Worm (Caenorhabditis elegans) whole organism, early embryonic: ENCODE results near the gene gei-3.
A peak's percentile ranks its signal among the peaks of the same experiment; 100 is the strongest.

ENCODE experiments used
- B0310.2 ChIP-seq: sonication (generic microtip); optimal IDR thresholded peaks from 2 replicates; lab custom pipeline; 2016; ENCODE audit warnings: mild to moderate bottlenecking, missing genetic modification characterization, missing compliant biosample characterization
- F13C5.2 ChIP-seq: sonication (generic microtip); optimal IDR thresholded peaks from 2 replicates; lab custom pipeline; 2017; ENCODE audit warnings: mild to moderate bottlenecking, missing genetic modification characterization, inconsistent platforms, missing compliant biosample characterization
- aly-1 ChIP-seq: sonication (generic microtip); optimal IDR thresholded peaks from 2 replicates; lab custom pipeline; 2016; ENCODE audit warnings: missing genetic modification characterization, missing compliant biosample characterization
- ama-1 ChIP-seq: fragments of 150-350 bp; optimal IDR thresholded peaks from 2 replicates; lab custom pipeline; 2014
- ceh-13 ChIP-seq: fragments of 200-800 bp; sonication (Bioruptor generic); optimal IDR thresholded peaks from 2 replicates; lab custom pipeline; 2018; ENCODE audit warnings: mild to moderate bottlenecking, missing genetic modification characterization, missing compliant biosample characterization
- ceh-36 ChIP-seq: sonication (generic microtip); optimal IDR thresholded peaks from 2 replicates; lab custom pipeline; 2016; ENCODE audit warnings: missing genetic modification characterization, inconsistent platforms, missing compliant biosample characterization
- ets-7 ChIP-seq: sonication (generic microtip); optimal IDR thresholded peaks from 2 replicates; lab custom pipeline; 2016; ENCODE audit warnings: missing genotype, missing genetic modification characterization, missing compliant biosample characterization
- flt-1 ChIP-seq: fragments of 200-800 bp; sonication (Bioruptor generic); IDR thresholded peaks from 2 replicates; pipeline ENCODE4 v1.3.6; 2022; ENCODE audit warnings: missing genetic modification characterization, missing compliant biosample characterization
- hmbx-1 ChIP-seq: sonication (generic microtip); optimal IDR thresholded peaks from 2 replicates; lab custom pipeline; 2016; ENCODE audit warnings: mild to moderate bottlenecking, missing genetic modification characterization, missing compliant biosample characterization
- hmg-4 ChIP-seq: fragments of 200-800 bp; sonication (Bioruptor generic); optimal IDR thresholded peaks from 2 replicates; lab custom pipeline; 2018; ENCODE audit warnings: mild to moderate bottlenecking, missing genetic modification characterization, missing compliant biosample characterization
- hnd-1 ChIP-seq: sonication (generic microtip); optimal IDR thresholded peaks from 2 replicates; lab custom pipeline; 2016; ENCODE audit warnings: missing genetic modification characterization, missing compliant biosample characterization
- pes-1 ChIP-seq: fragments of 200-800 bp; sonication (Bioruptor generic); IDR thresholded peaks from 2 replicates; pipeline ENCODE4 v1.3.6; 2022; ENCODE audit warnings: missing genetic modification reagents, missing genetic modification characterization, missing compliant biosample characterization
- scrt-1 ChIP-seq: fragments of 200-800 bp; sonication (Bioruptor generic); IDR thresholded peaks from 2 replicates; pipeline ENCODE4 v1.3.6; 2022; ENCODE audit warnings: missing genetic modification characterization, missing compliant biosample characterization
- sea-1 ChIP-seq: fragments of 200-800 bp; sonication (Bioruptor generic); conservative IDR thresholded peaks from 2 replicates; pipeline ENCODE4 v1.3.6; 2022; ENCODE audit warnings: missing genetic modification characterization, missing compliant biosample characterization
- tbx-11 ChIP-seq: fragments of 200-800 bp; sonication (Bioruptor generic); IDR thresholded peaks from 2 replicates; pipeline ENCODE4 v1.3.6; 2022; ENCODE audit warnings: missing genetic modification characterization, missing compliant biosample characterization
- tbx-37 ChIP-seq: fragments of 200-800 bp; sonication (Bioruptor generic); conservative IDR thresholded peaks from 2 replicates; pipeline ENCODE4 v1.3.6; 2022; ENCODE audit warnings: missing genetic modification reagents, missing genetic modification characterization, missing compliant biosample characterization
- tra-4 ChIP-seq: sonication (generic microtip); optimal IDR thresholded peaks from 2 replicates; lab custom pipeline; 2017; ENCODE audit warnings: missing genetic modification characterization, missing compliant biosample characterization

Gene gei-3

DNA sequence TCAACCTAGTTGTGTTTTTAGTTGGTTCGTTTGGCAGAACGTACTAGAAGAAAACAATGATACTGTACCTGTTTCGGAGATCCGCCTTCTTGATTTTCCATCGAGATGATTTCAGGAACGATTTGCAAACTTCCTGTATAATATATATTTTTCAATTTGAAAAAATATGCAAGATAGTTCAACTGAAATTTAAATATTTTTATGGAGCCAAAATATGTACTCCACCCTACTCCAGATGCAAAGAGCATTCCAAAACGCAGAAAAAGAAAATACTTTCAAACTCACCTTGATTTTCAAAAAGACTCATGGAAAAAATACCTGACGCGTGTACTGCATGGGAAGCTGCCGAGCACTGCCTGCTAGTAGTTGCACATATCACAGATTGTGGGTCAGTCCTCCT is at the start of gene gei-3:
TSS of gene gei-3 (minus strand) at position 101 of the 400 bp plus-strand sequence.
- TF ChIP-seq aly-1 (tag; lab: Kevin White, UChicago), result no peak
- no peak for TF ChIP-seq sea-1 (GFP tag; lab: Robert Waterston, UW)
- TF ChIP-seq scrt-1 (GFP tag; lab: Robert Waterston, UW), result no peak
- TF ChIP-seq tbx-11 (GFP tag; lab: Robert Waterston, UW), result no peak
- TF ChIP-seq ets-7, result no peak
- TF ChIP-seq pes-1 (GFP tag; lab: Robert Waterston, UW), result no peak
- TF ChIP-seq B0310.2 (tag; lab: Kevin White, UChicago), result no peak
- no peak for TF ChIP-seq ceh-36
- TF ChIP-seq hnd-1 (tag; lab: Kevin White, UChicago), result no peak
- TF ChIP-seq flt-1 (GFP tag; lab: Robert Waterston, UW), result no peak
- no peak for TF ChIP-seq hmg-4

DNA sequence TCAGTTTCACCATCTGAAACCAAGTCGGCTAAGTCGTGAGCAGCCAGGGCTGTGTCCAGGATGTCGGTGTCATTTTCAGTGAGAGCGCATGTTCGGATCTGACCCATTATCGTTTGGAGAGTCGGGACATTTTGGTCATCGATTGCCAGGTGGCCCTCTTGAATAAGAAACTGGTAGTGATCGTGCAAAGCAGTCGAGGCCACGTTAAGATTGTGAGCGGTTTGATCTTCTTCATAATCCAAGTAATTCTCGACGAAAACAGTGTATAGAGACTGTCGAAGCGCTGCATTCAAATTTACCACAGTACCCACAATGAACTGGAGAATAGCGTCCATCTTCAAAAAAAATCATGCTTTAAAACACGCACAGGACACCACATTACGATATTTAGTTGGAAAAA is 49.1 kb upstream of the gei-3 start, which contains the start of gene T14G8.6:
TSS of gene T14G8.6 (minus strand) at position 338 of the 400 bp plus-strand sequence.
- TF ChIP-seq hmg-4 (no peak), hmbx-1 (tag; lab: Kevin White, UChicago) (no peak), F13C5.2 (tag; lab: Kevin White, UChicago) (no peak), tbx-37 (GFP tag; lab: Robert Waterston, UW) (no peak), ama-1 (lab: Kevin White, UChicago) (no peak), scrt-1 (GFP tag; lab: Robert Waterston, UW) (no peak), pes-1 (GFP tag; lab: Robert Waterston, UW) (no peak), hnd-1 (tag; lab: Kevin White, UChicago) (no peak), aly-1 (tag; lab: Kevin White, UChicago) (no peak), flt-1 (GFP tag; lab: Robert Waterston, UW) (no peak), tra-4 (tag; lab: Kevin White, UChicago) (no peak), ets-7 (no peak)

- TF ChIP-seq tra-4 (tag; lab: Kevin White, UChicago) (no peak), ets-7 (no peak), flt-1 (GFP tag; lab: Robert Waterston, UW) (no peak), ama-1 (lab: Kevin White, UChicago) (no peak), ceh-36 (no peak)
Observed at ce11 chrX:12860711-12861287, 47.4 kb upstream of the gei-3 start, which contains the start of gene T14G8.3. TSS of gene T14G8.3 (plus strand) at chrX:12861237.

DNA sequence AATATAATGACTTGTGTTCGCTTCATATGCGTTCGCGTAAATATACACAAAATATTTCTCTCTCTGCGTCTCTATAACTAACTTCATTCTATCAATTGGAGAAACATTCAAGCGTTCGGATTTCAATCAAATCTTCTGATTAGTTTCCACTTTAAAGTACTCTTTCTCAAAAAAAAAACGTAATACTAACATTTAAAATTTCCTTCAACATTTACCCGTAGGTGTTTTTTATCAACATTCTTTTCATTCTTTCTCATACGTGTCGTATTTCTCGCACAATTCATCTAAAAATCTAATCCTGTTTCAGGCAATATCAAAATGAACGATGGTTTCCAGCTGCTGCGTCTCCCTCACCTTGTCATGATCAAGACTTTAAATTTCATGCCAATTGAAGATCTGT is 44.3 kb upstream of the gei-3 start, which contains the start of gene T14G8.2:
TSS of gene T14G8.2 (plus strand) at position 301 of the 400 bp plus-strand sequence.
- TF ChIP-seq sea-1 (GFP tag; lab: Robert Waterston, UW) (no peak), ceh-36 (no peak), hnd-1 (tag; lab: Kevin White, UChicago) (no peak), scrt-1 (GFP tag; lab: Robert Waterston, UW) (no peak), tbx-11 (GFP tag; lab: Robert Waterston, UW) (no peak), aly-1 (tag; lab: Kevin White, UChicago) (no peak), hmbx-1 (tag; lab: Kevin White, UChicago) (no peak), B0310.2 (tag; lab: Kevin White, UChicago) (no peak), ama-1 (lab: Kevin White, UChicago) (no peak), tra-4 (tag; lab: Kevin White, UChicago) (no peak), tbx-37 (GFP tag; lab: Robert Waterston, UW) (no peak), ceh-13 (GFP tag; lab: Kevin White, UChicago) (no peak)

ce11 chrX:12854680-12855079 is 41.2 kb upstream of the gei-3 start:
- TF ChIP-seq sea-1 (GFP tag; lab: Robert Waterston, UW) (0 out of 2 replicates have a peak, but pooled peaks have one; percentile 44), scrt-1 (GFP tag; lab: Robert Waterston, UW) (peak; percentile 60; the same call in 1 of the 2 replicates), aly-1 (tag; lab: Kevin White, UChicago) (no peak), flt-1 (GFP tag; lab: Robert Waterston, UW) (peak; percentile 60), ceh-13 (GFP tag; lab: Kevin White, UChicago) (no peak), tbx-37 (GFP tag; lab: Robert Waterston, UW) (0 out of 2 replicates have a peak, but pooled peaks have one; percentile 44), ets-7 (no peak), hnd-1 (tag; lab: Kevin White, UChicago) (no peak), pes-1 (GFP tag; lab: Robert Waterston, UW) (peak; percentile 69), hmbx-1 (tag; lab: Kevin White, UChicago) (no peak)

- TF ChIP-seq ceh-36 (no peak), tbx-11 (GFP tag; lab: Robert Waterston, UW) (no peak), tra-4 (tag; lab: Kevin White, UChicago) (no peak), flt-1 (GFP tag; lab: Robert Waterston, UW) (no peak), hnd-1 (tag; lab: Kevin White, UChicago) (no peak), ceh-13 (GFP tag; lab: Kevin White, UChicago) (no peak)
Observed at ce11 chrX:12854135-12854534, 40.7 kb upstream of the gei-3 start.

- no peak for TF ChIP-seq B0310.2 (tag; lab: Kevin White, UChicago)
- no peak for TF ChIP-seq ets-7
- TF ChIP-seq pes-1 (GFP tag; lab: Robert Waterston, UW), result no peak
- no peak for TF ChIP-seq ceh-13 (GFP tag; lab: Kevin White, UChicago)
- TF ChIP-seq hmbx-1 (tag; lab: Kevin White, UChicago), result no peak
- TF ChIP-seq flt-1 (GFP tag; lab: Robert Waterston, UW), result no peak
- TF ChIP-seq tbx-11 (GFP tag; lab: Robert Waterston, UW), result no peak
- TF ChIP-seq tbx-37 (GFP tag; lab: Robert Waterston, UW), result no peak
- TF ChIP-seq hmg-4, result no peak
- no peak for TF ChIP-seq ceh-36
Observed at ce11 chrX:12853079-12853478, 39.6 kb upstream of the gei-3 start.
